Worm (Caenorhabditis elegans) whole organism, L4 larva: ENCODE measurements around the gene M01H9.2.

Source experiments
- D1046.2 ChIP-seq: fragments of 200-800 bp; sonication (Bioruptor generic); IDR thresholded peaks from 2 replicates; pipeline ENCODE4 v1.3.6; 2022; ENCODE audit warnings: missing genetic modification characterization, missing compliant biosample characterization
- T26A8.4 ChIP-seq: fragments of 200-800 bp; sonication (Bioruptor generic); IDR thresholded peaks from 2 replicates; pipeline ENCODE4 v1.3.6; 2022; ENCODE audit warnings: missing genetic modification characterization, missing compliant biosample characterization
- Y105C5A.15 ChIP-seq: fragments of 200-800 bp; sonication (Bioruptor generic); IDR thresholded peaks from 2 replicates; pipeline ENCODE4 v1.3.6; 2022; ENCODE audit warnings: missing genetic modification characterization, missing compliant biosample characterization
- Y48G9A.11 ChIP-seq: fragments of 200-800 bp; sonication (Bioruptor generic); IDR thresholded peaks from 2 replicates; pipeline ENCODE4 v1.3.6; 2022; ENCODE audit warnings: missing genetic modification reagents, missing genetic modification characterization, missing compliant biosample characterization
- ZK337.2 ChIP-seq: fragments of 200-800 bp; sonication (Bioruptor generic); IDR thresholded peaks from 2 replicates; pipeline ENCODE4 v1.3.6; 2022; ENCODE audit warnings: missing genetic modification reagents, missing genetic modification characterization, missing compliant biosample characterization
- ZK546.5 ChIP-seq, 2 experiments: sonication (generic microtip); optimal IDR thresholded peaks; 2 replicates each; lab custom pipeline; 2017; ENCODE audit warnings: missing biosample characterization in 2 of 2, missing genetic modification characterization in 2 of 2
- aha-1 ChIP-seq: fragments of 150-350 bp; peaks from one replicate; lab custom pipeline; 2014; ENCODE audit warnings: missing biosample characterization, missing genetic modification characterization
- ceh-32 ChIP-seq: sonication (generic microtip); optimal IDR thresholded peaks from 2 replicates; lab custom pipeline; 2016; ENCODE audit warnings: mild to moderate bottlenecking, missing genetic modification characterization, missing compliant biosample characterization; ENCODE audit not compliant: poor library complexity
- ceh-44 ChIP-seq: fragments of 200-800 bp; sonication (Bioruptor generic); IDR thresholded peaks from 2 replicates; pipeline ENCODE4 v1.3.6; 2022; ENCODE audit warnings: missing genetic modification reagents, missing genetic modification characterization, missing compliant biosample characterization
- ces-1 ChIP-seq: fragments of 150-350 bp; sonication (generic microtip); optimal IDR thresholded peaks from 4 replicates; lab custom pipeline; 2014; ENCODE audit warnings: missing biosample characterization, missing genetic modification reagents, missing genetic modification characterization
- cey-2 ChIP-seq: sonication (generic microtip); optimal IDR thresholded peaks from 3 replicates; lab custom pipeline; 2017; ENCODE audit warnings: missing genetic modification characterization, mild to moderate bottlenecking, missing compliant biosample characterization, antibody characterized with exemption, borderline replicate concordance; ENCODE audit not compliant: insufficient read depth
- daf-16 ChIP-seq, 3 experiments: sonication (generic microtip); optimal IDR thresholded peaks; 2 replicates each; lab custom pipeline; 2016 to 2017; ENCODE audit warnings: missing genetic modification characterization in 3 of 3, missing genetic modification reagents in 3 of 3, mild to moderate bottlenecking in 2 of 3, missing compliant biosample characterization in 2 of 3, missing biosample characterization in 1 of 3, moderate library complexity in 1 of 3
- duxl-1 ChIP-seq: sonication (generic microtip); optimal IDR thresholded peaks from 2 replicates; lab custom pipeline; 2016; ENCODE audit warnings: mild to moderate bottlenecking, missing genetic modification characterization, moderate library complexity, missing compliant biosample characterization; ENCODE audit not compliant: poor library complexity
- egl-43 ChIP-seq: fragments of 200-800 bp; sonication (Bioruptor generic); IDR thresholded peaks from 2 replicates; pipeline ENCODE4 v1.3.6; 2022; ENCODE audit warnings: missing genetic modification reagents, missing genetic modification characterization, missing compliant biosample characterization
- gei-8 ChIP-seq: fragments of 200-800 bp; sonication (Bioruptor generic); optimal IDR thresholded peaks from 2 replicates; lab custom pipeline; 2018; ENCODE audit warnings: mild to moderate bottlenecking, missing genetic modification characterization, missing compliant biosample characterization
- jun-1 ChIP-seq: fragments of 150-350 bp; optimal IDR thresholded peaks from 2 replicates; lab custom pipeline; 2014; ENCODE audit warnings: missing biosample characterization, missing genetic modification reagents, missing genetic modification characterization
- lim-7 ChIP-seq: fragments of 200-800 bp; sonication (Bioruptor generic); IDR thresholded peaks from 2 replicates; pipeline ENCODE4 v1.3.6; 2022; ENCODE audit warnings: missing genetic modification characterization, missing compliant biosample characterization
- lin-1 ChIP-seq: fragments of 200-800 bp; sonication (Bioruptor generic); IDR thresholded peaks from 2 replicates; pipeline ENCODE4 v1.3.6; 2022; ENCODE audit warnings: missing genetic modification reagents, missing genetic modification characterization, missing compliant biosample characterization
- lin-15B ChIP-seq: fragments of 150-350 bp; sonication (generic microtip); optimal IDR thresholded peaks from 3 replicates; lab custom pipeline; 2014; ENCODE audit warnings: missing biosample characterization, missing genetic modification characterization
- lin-38 ChIP-seq: fragments of 200-800 bp; sonication (Bioruptor generic); IDR thresholded peaks from 2 replicates; pipeline ENCODE4 v1.3.6; 2022; ENCODE audit warnings: missing genetic modification reagents, missing genetic modification characterization, missing compliant biosample characterization
- lir-3 ChIP-seq: sonication (generic microtip); optimal IDR thresholded peaks from 2 replicates; lab custom pipeline; 2016; ENCODE audit warnings: mild to moderate bottlenecking, missing genetic modification characterization, missing compliant biosample characterization
- madf-9 ChIP-seq: fragments of 200-800 bp; sonication (Bioruptor generic); conservative IDR thresholded peaks from 2 replicates; pipeline ENCODE4 v1.3.6; 2022; ENCODE audit warnings: missing genetic modification reagents, missing genetic modification characterization, missing compliant biosample characterization
- mep-1 ChIP-seq: fragments of 150-350 bp; sonication (generic microtip); optimal IDR thresholded peaks from 3 replicates; lab custom pipeline; 2014; ENCODE audit warnings: missing biosample characterization, missing genetic modification characterization
- mes-2 ChIP-seq: sonication (generic microtip); optimal IDR thresholded peaks from 2 replicates; lab custom pipeline; 2016; ENCODE audit warnings: missing genotype, mild to moderate bottlenecking, missing genetic modification characterization, missing compliant biosample characterization; ENCODE audit not compliant: poor library complexity, severe bottlenecking
- mxl-2 ChIP-seq: fragments of 200-800 bp; sonication (Bioruptor generic); conservative IDR thresholded peaks from 2 replicates; pipeline ENCODE4 v1.3.6; 2022; ENCODE audit warnings: missing genetic modification reagents, missing genetic modification characterization, missing compliant biosample characterization
- mxl-3 ChIP-seq: fragments of 200-800 bp; sonication (Bioruptor generic); optimal IDR thresholded peaks from 2 replicates; lab custom pipeline; 2018; ENCODE audit warnings: mild to moderate bottlenecking, missing genetic modification characterization, missing compliant biosample characterization
- nhr-237 ChIP-seq: sonication (generic microtip); optimal IDR thresholded peaks from 2 replicates; lab custom pipeline; 2017; ENCODE audit warnings: missing biosample characterization, missing genetic modification characterization
- nhr-41 ChIP-seq: fragments of 200-800 bp; sonication (Bioruptor generic); IDR thresholded peaks from 2 replicates; pipeline ENCODE4 v1.3.6; 2022; ENCODE audit warnings: missing genetic modification reagents, missing genetic modification characterization, missing compliant biosample characterization
- nhr-77 ChIP-seq: fragments of 150-350 bp; optimal IDR thresholded peaks from 2 replicates; lab custom pipeline; 2014; ENCODE audit warnings: missing biosample characterization, missing genetic modification characterization
- pha-4 ChIP-seq, 2 experiments: fragments of 150-350 bp in 1 of 2; fragments of 200-800 bp in 1 of 2; sonication (Bioruptor generic) in 1 of 2; IDR thresholded peaks in 1 of 2; optimal IDR thresholded peaks in 1 of 2; 2 replicates each; pipeline versions ENCODE4 v1.3.6 to Lab custom; 2014 to 2022; ENCODE audit warnings: missing genetic modification characterization in 2 of 2, missing genetic modification reagents in 2 of 2, missing biosample characterization in 1 of 2, missing compliant biosample characterization in 1 of 2
- rbr-2 ChIP-seq: sonication (generic microtip); optimal IDR thresholded peaks from 2 replicates; lab custom pipeline; 2016; ENCODE audit warnings: missing genotype, missing genetic modification characterization, missing compliant biosample characterization
- set-16 ChIP-seq: fragments of 200-800 bp; sonication (Bioruptor generic); IDR thresholded peaks from 2 replicates; pipeline ENCODE4 v1.3.6; 2022; ENCODE audit warnings: missing genetic modification reagents, missing genetic modification characterization, missing compliant biosample characterization
- snpc-1.2 ChIP-seq: fragments of 200-800 bp; sonication (Bioruptor generic); IDR thresholded peaks from 2 replicates; pipeline ENCODE4 v1.3.6; 2022; ENCODE audit warnings: missing genetic modification reagents, missing genetic modification characterization, missing compliant biosample characterization
- spr-1 ChIP-seq: sonication (generic microtip); optimal IDR thresholded peaks from 2 replicates; lab custom pipeline; 2016; ENCODE audit warnings: mild to moderate bottlenecking, missing genetic modification characterization, missing compliant biosample characterization
- unc-130 ChIP-seq: sonication (generic microtip); optimal IDR thresholded peaks from 2 replicates; lab custom pipeline; 2016; ENCODE audit warnings: missing genetic modification reagents, missing genetic modification characterization, missing compliant biosample characterization
- unc-62 ChIP-seq, 3 experiments: fragments of 150-350 bp in 1 of 3; sonication (generic microtip); optimal IDR thresholded peaks in 2 of 3; peaks in 1 of 3; 1 replicate in 1 of 3; 2 replicates in 2 of 3; lab custom pipeline; 2014 to 2017; ENCODE audit warnings: missing biosample characterization in 3 of 3, missing genetic modification characterization in 3 of 3, missing genetic modification reagents in 3 of 3, missing genotype in 1 of 3
- vab-7 ChIP-seq: fragments of 200-800 bp; sonication (Bioruptor generic); IDR thresholded peaks from 2 replicates; pipeline ENCODE4 v1.3.6; 2022; ENCODE audit warnings: missing genetic modification reagents, missing genetic modification characterization, missing compliant biosample characterization

The M01H9.2 gene

DNA sequence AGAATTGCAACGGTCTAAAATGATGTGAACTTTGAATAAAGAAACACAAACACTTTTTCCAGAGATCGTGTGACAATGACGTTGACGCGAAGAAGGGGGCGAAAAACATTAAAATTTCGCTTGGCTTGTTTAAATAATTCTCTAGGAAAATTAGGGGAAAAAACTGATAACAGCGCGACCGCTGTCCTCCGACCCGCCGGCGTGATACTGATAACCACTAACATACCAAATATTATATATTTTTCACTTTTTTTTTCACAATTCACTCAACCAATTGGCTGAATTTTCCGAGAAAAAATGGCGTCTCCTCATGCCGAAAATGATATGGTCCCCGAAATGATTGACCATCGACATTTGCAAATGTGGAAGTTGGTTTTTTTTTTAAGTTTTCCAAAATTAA is 13.2 kb downstream of the M01H9.2 start (continued):
- TF ChIP-seq T26A8.4 (GFP tag; lab: Robert Waterston, UW) (peak; percentile 53), spr-1 (tag; lab: Kevin White, UChicago) (peak; percentile 31), lim-7 (0 out of 2 replicates have a peak, but pooled peaks have one; percentile 46), ceh-32 (tag; lab: Kevin White, UChicago) (no peak), nhr-237 (tag; lab: Kevin White, UChicago) (no peak), pha-4 (GFP tag; IDR thresholded peaks at IDR 0.05; lab: Robert Waterston, UW) (no peak; the same call in 1 of the 2 replicates), pha-4 (tag; optimal IDR thresholded peaks at IDR 0.05; lab: Kevin White, UChicago) (no peak), lin-15B (no peak), egl-43 (no peak), nhr-77 (tag; lab: Kevin White, UChicago) (peak; percentile 77), mxl-2 (GFP tag; lab: Robert Waterston, UW) (no peak), nhr-41 (GFP tag; lab: Robert Waterston, UW) (peak; percentile 75)

- TF ChIP-seq ZK337.2 (no peak), aha-1 (peak; percentile 8)
- TF ChIP-seq, all 104 proteins: peak for 1
Measured at ce11 chrIV:4449439-4449838, 13.6 kb downstream of the M01H9.2 start, which contains the start of gene R08C7.12. Gene R08C7.12 (plus strand): TSS chrIV:4449739.

- no peak for TF ChIP-seq ZK546.5 (tag; optimal IDR thresholded peaks at IDR 0.05; lab: Kevin White, UChicago)
- peak; percentile 15 for TF ChIP-seq mes-2 (tag; lab: Kevin White, UChicago)
- no peak for TF ChIP-seq unc-130 (GFP tag; lab: Kevin White, UChicago)
- TF ChIP-seq unc-62 (GFP tag; optimal IDR thresholded peaks at IDR 0.05 in 1 of 2; lab: Kevin White, UChicago): no peak
- no peak for TF ChIP-seq unc-62 (tag; optimal IDR thresholded peaks at IDR 0.05; lab: Kevin White, UChicago)
- no peak for TF ChIP-seq Y48G9A.11 (GFP tag; lab: Robert Waterston, UW)
- TF ChIP-seq ceh-44: no peak
- no peak for TF ChIP-seq cey-2
Measured at ce11 chrIV:4448343-4448742, 14.7 kb downstream of the M01H9.2 start.

DNA sequence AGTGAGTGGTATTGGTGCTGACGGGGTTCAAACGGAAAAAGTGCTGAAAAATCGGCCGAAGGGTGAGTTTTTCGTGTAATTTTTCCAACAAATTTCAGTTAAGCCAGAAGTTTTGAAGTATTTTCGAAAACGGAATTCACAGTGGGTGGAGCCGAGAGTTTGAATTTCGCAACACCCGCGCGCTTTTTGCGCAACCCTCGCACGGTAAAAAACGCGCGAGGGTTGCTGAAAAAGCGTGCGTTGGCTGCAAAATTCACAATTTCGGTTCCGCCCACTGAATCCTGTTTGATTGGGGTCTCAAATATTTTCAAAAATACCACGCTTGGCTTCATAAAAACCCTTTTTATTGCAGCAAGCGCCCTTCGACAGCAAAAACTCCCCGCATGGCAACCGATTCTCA is 15.7 kb downstream of the M01H9.2 start:
- TF ChIP-seq duxl-1 (tag; lab: Kevin White, UChicago) (no peak), D1046.2 (GFP tag; lab: Robert Waterston, UW) (0 out of 2 replicates have a peak, but pooled peaks have one; percentile 30), lin-38 (GFP tag; lab: Robert Waterston, UW) (peak; percentile 41), snpc-1.2 (GFP tag; lab: Robert Waterston, UW) (peak; percentile 63), set-16 (GFP tag; lab: Robert Waterston, UW) (no peak), mxl-3 (GFP tag; lab: Kevin White, UChicago) (no peak), egl-43 (0 out of 2 replicates have a peak, but pooled peaks have one; percentile 55), unc-130 (GFP tag; lab: Kevin White, UChicago) (peak; percentile 31)

ce11 chrIV:4447284-4447366 is 15.9 kb downstream of the M01H9.2 start, which contains the start of gene chat-1:
Gene chat-1 (plus strand): TSS chrIV:4447331.
- TF ChIP-seq rbr-2 (tag; lab: Kevin White, UChicago) (no peak), jun-1 (tag; lab: Kevin White, UChicago) (no peak), nhr-77 (tag; lab: Kevin White, UChicago) (no peak), T26A8.4 (GFP tag; lab: Robert Waterston, UW) (no peak), ces-1 (GFP tag; lab: Kevin White, UChicago) (no peak), ceh-44 (no peak), D1046.2 (GFP tag; lab: Robert Waterston, UW) (no peak), lin-1 (GFP tag; lab: Robert Waterston, UW) (no peak), gei-8 (GFP tag; lab: Kevin White, UChicago) (no peak), pha-4 (GFP tag; IDR thresholded peaks at IDR 0.05; lab: Robert Waterston, UW) (no peak), pha-4 (tag; optimal IDR thresholded peaks at IDR 0.05; lab: Kevin White, UChicago) (no peak), lir-3 (tag; lab: Kevin White, UChicago) (no peak), Y105C5A.15 (GFP tag; lab: Robert Waterston, UW) (no peak), vab-7 (GFP tag; lab: Robert Waterston, UW) (no peak), madf-9 (GFP tag; lab: Robert Waterston, UW) (no peak), mep-1 (no peak), daf-16 (GFP tag; optimal IDR thresholded peaks at IDR 0.05; lab: Kevin White, UChicago) (no peak), daf-16 (tag; optimal IDR thresholded peaks at IDR 0.05; lab: Kevin White, UChicago) (no peak)
